Fruit fly (Drosophila melanogaster): ENCODE data around the gene Gnpnat.

Gnpnat gene

dm6 chr3R:29718363-29718762 is 19.7 kb upstream of the Gnpnat start, which contains the start of gene CG15506:
Gene CG15506, plus strand, starts transcription at chr3R:29718663.
- TF ChIP-seq Hr83 (GFP tag; optimal IDR thresholded peaks at IDR 0.05; ENCODE audit: poor library complexity, severe bottlenecking), result no peak
- TF ChIP-seq woc (GFP tag; optimal IDR thresholded peaks at IDR 0.05), result no peak
- TF ChIP-seq foxo (GFP tag; optimal IDR thresholded peaks at IDR 0.05), result no peak
- no peak for TF ChIP-seq CG9705 (GFP tag; optimal IDR thresholded peaks at IDR 0.05)

dm6 chr3R:29722238-29722637 is 15.8 kb upstream of the Gnpnat start, which contains the start of gene CG34296:
Gene CG34296, plus strand, starts transcription at chr3R:29722538.
- no peak for TF ChIP-seq br (GFP tag; optimal IDR thresholded peaks at IDR 0.05)
- TF ChIP-seq sv (GFP tag; optimal IDR thresholded peaks at IDR 0.05), result no peak
- no peak for TF ChIP-seq Hr83 (GFP tag; optimal IDR thresholded peaks at IDR 0.05; ENCODE audit: poor library complexity, severe bottlenecking)
- TF ChIP-seq tai (GFP tag; optimal IDR thresholded peaks at IDR 0.05), result no peak
- TF ChIP-seq CrebA (GFP tag; optimal IDR thresholded peaks at IDR 0.05; ENCODE audit: borderline replicate concordance), result no peak
- TF ChIP-seq Vsx2 (GFP tag; optimal IDR thresholded peaks at IDR 0.05; ENCODE audit: partially characterized antibody), result no peak
- TF ChIP-seq Hr78 (GFP tag; optimal IDR thresholded peaks at IDR 0.05), result no peak
- TF ChIP-seq ey (GFP tag; optimal IDR thresholded peaks at IDR 0.05), result no peak
- TF ChIP-seq dsf (GFP tag; optimal IDR thresholded peaks at IDR 0.05; ENCODE audit: borderline replicate concordance), result no peak
- TF ChIP-seq pan (optimal IDR thresholded peaks at IDR 0.05), result no peak
- no peak for TF ChIP-seq GATAd (GFP tag; optimal IDR thresholded peaks at IDR 0.05)
- no peak for TF ChIP-seq OdsH (GFP tag; optimal IDR thresholded peaks at IDR 0.05)
- no peak for TF ChIP-seq Myc (optimal IDR thresholded peaks at IDR 0.05)
- TF ChIP-seq fru (GFP tag; optimal IDR thresholded peaks at IDR 0.05), result no peak
- no peak for TF ChIP-seq CG32264 (GFP tag; optimal IDR thresholded peaks at IDR 0.05)

DNA sequence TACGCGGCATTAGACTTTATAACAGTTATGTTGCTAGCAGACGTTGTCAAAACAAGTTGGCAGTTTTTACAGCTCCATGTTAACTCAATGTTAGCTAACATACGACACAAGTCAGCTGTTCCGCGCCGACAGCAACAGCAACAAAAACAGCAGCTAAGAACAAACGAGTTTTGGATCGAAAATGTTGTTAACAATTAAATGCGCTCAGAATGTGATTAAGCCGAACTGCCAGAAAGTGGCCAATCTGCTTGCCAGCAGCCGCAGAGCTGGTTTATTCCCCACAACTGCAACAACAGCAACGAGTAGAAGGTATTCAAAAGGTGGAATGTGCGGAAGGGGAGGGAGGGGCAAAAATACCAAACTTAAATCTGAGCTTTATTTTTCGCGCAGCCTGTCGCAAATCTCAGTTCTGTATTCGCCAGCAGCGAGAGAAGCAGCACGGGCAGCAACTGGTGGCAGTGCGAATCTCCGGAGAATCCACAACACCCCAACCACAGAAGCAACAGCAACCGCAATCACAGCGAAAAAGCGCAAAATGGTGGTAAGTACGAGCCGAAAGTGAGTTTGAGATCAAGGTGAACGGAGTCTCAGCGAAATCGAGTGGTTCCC is 14.9 kb upstream of the Gnpnat start, which contains the start of gene Pcd:
Pcd (plus strand) TSS at position 116 of the 609 bp plus-strand sequence.
- TF ChIP-seq dsf (GFP tag; optimal IDR thresholded peaks at IDR 0.05; ENCODE audit: borderline replicate concordance), result no peak
- TF ChIP-seq pan (optimal IDR thresholded peaks at IDR 0.05), result no peak
- TF ChIP-seq fru (GFP tag; optimal IDR thresholded peaks at IDR 0.05), result no peak
- no peak for TF ChIP-seq GATAd (GFP tag; optimal IDR thresholded peaks at IDR 0.05)
- no peak for TF ChIP-seq psq (GFP tag; optimal IDR thresholded peaks at IDR 0.05)
- TF ChIP-seq tai (GFP tag; optimal IDR thresholded peaks at IDR 0.05), result no peak
- TF ChIP-seq woc (GFP tag; optimal IDR thresholded peaks at IDR 0.05), result no peak
- TF ChIP-seq h (GFP tag; optimal IDR thresholded peaks at IDR 0.05), result no peak
- TF ChIP-seq Hnf4 (GFP tag; optimal IDR thresholded peaks at IDR 0.05), result no peak
- TF ChIP-seq N (GFP tag; optimal IDR thresholded peaks at IDR 0.05), result no peak
- peak; percentile 11 for TF ChIP-seq rgr (GFP tag; optimal IDR thresholded peaks at IDR 0.05)
- TF ChIP-seq brk (GFP tag; optimal IDR thresholded peaks at IDR 0.05), result no peak
- no peak for TF ChIP-seq Vsx2 (GFP tag; optimal IDR thresholded peaks at IDR 0.05; ENCODE audit: partially characterized antibody)
- no peak for TF ChIP-seq sv (GFP tag; optimal IDR thresholded peaks at IDR 0.05)
- TF ChIP-seq jim (GFP tag; optimal IDR thresholded peaks at IDR 0.05), result no peak
- no peak for TF ChIP-seq Myc (optimal IDR thresholded peaks at IDR 0.05)
- TF ChIP-seq Rel (GFP tag; optimal IDR thresholded peaks at IDR 0.05), result no peak
- TF ChIP-seq Rel (tag; optimal IDR thresholded peaks at IDR 0.05), result peak; percentile 53
- TF ChIP-seq Abd-B (GFP tag; optimal IDR thresholded peaks at IDR 0.05), result no peak
- no peak for TF ChIP-seq Mio (GFP tag; optimal IDR thresholded peaks at IDR 0.05)
- no peak for TF ChIP-seq Jra (GFP tag; optimal IDR thresholded peaks at IDR 0.05)
- TF ChIP-seq sage (GFP tag; optimal IDR thresholded peaks at IDR 0.05), result peak; percentile 11
- TF ChIP-seq Dfd (GFP tag; optimal IDR thresholded peaks at IDR 0.05), result no peak
- no peak for TF ChIP-seq dmrt93B (GFP tag; optimal IDR thresholded peaks at IDR 0.05)
- TF ChIP-seq Hr83 (GFP tag; optimal IDR thresholded peaks at IDR 0.05; ENCODE audit: poor library complexity, severe bottlenecking), result peak; percentile 2
- peak; percentile 39 for TF ChIP-seq Sp1 (GFP tag; optimal IDR thresholded peaks at IDR 0.05)
- TF ChIP-seq CrebA (GFP tag; optimal IDR thresholded peaks at IDR 0.05; ENCODE audit: borderline replicate concordance), result no peak
- no peak for TF ChIP-seq dl (GFP tag; optimal IDR thresholded peaks at IDR 0.05; ENCODE audit: insufficient read depth in 1 of 2, partially characterized antibody in 2 of 2)
- TF ChIP-seq OdsH (GFP tag; optimal IDR thresholded peaks at IDR 0.05), result peak; percentile 25
- no peak for TF ChIP-seq foxo (GFP tag; optimal IDR thresholded peaks at IDR 0.05)
- no peak for TF ChIP-seq br (GFP tag; optimal IDR thresholded peaks at IDR 0.05)
- no peak for TF ChIP-seq lola (GFP tag; optimal IDR thresholded peaks at IDR 0.05)
- no peak for TF ChIP-seq ey (GFP tag; optimal IDR thresholded peaks at IDR 0.05)
- TF ChIP-seq HLH106 (tag; optimal IDR thresholded peaks at IDR 0.05), result no peak
- TF ChIP-seq Dif (GFP tag; optimal IDR thresholded peaks at IDR 0.05; ENCODE audit: partially characterized antibody), result no peak
- TF ChIP-seq CG32264 (GFP tag; optimal IDR thresholded peaks at IDR 0.05), result no peak
- no peak for TF ChIP-seq CG9705 (GFP tag; optimal IDR thresholded peaks at IDR 0.05)
- TF ChIP-seq Hr78 (GFP tag; optimal IDR thresholded peaks at IDR 0.05), result no peak
- TF ChIP-seq usp (GFP tag; optimal IDR thresholded peaks at IDR 0.05), result no peak
